Fruit fly (Drosophila melanogaster): ENCODE data around the gene ArgRS.
A peak's percentile ranks its signal among the peaks of the same experiment; 100 is the strongest.

ArgRS gene

dm6 chrX:15869843-15870242 lies 25.9 kb upstream of the ArgRS start, which contains the start of gene CG16952 (continued):
- peak; percentile 26 for TF ChIP-seq CG4617 (GFP tag; optimal IDR thresholded peaks at IDR 0.05; ENCODE audit: borderline replicate concordance)
- TF ChIP-seq nerfin-2 (GFP tag; IDR thresholded peaks at IDR 0.05; ENCODE audit: partially characterized antibody), result peak; percentile 95
- peak; percentile 76 for TF ChIP-seq stwl (tag; optimal IDR thresholded peaks at IDR 0.05)
- no peak for TF ChIP-seq HHEX (GFP tag; optimal IDR thresholded peaks at IDR 0.05)
- TF ChIP-seq Bgb (GFP tag; IDR thresholded peaks at IDR 0.05; ENCODE audit: partially characterized antibody), result peak; percentile 83
- no peak for TF ChIP-seq CG9609 (GFP tag; optimal IDR thresholded peaks at IDR 0.05)
- no peak for TF ChIP-seq ranshi (GFP tag; IDR thresholded peaks at IDR 0.05)
- TF ChIP-seq BEAF-32 (GFP tag; optimal IDR thresholded peaks at IDR 0.05), result peak; percentile 91
- peak; percentile 84 for TF ChIP-seq CG6791 (GFP tag; IDR thresholded peaks at IDR 0.05; ENCODE audit: partially characterized antibody)
- TF ChIP-seq sug (tag; optimal IDR thresholded peaks at IDR 0.05), result no peak
- TF ChIP-seq inv (GFP tag; IDR thresholded peaks at IDR 0.05; ENCODE audit: partially characterized antibody), result peak; percentile 89
- TF ChIP-seq CG17829 (tag; optimal IDR thresholded peaks at IDR 0.05), result peak; percentile 4
- TF ChIP-seq CG12236 (GFP tag; optimal IDR thresholded peaks at IDR 0.05), result no peak
- TF ChIP-seq CG15514 (GFP tag; optimal IDR thresholded peaks at IDR 0.05), result peak; percentile 53
- TF ChIP-seq unc-4 (GFP tag; IDR thresholded peaks at IDR 0.05; ENCODE audit: partially characterized antibody), result peak; percentile 89
- TF ChIP-seq Adf1 (GFP tag; IDR thresholded peaks at IDR 0.05), result no peak
- peak; percentile 65 for TF ChIP-seq E2f2 (GFP tag; IDR thresholded peaks at IDR 0.05)
- peak; percentile 27 for TF ChIP-seq pho (GFP tag; optimal IDR thresholded peaks at IDR 0.05)
- TF ChIP-seq gem (tag; optimal IDR thresholded peaks at IDR 0.05), result peak; percentile 9
- TF ChIP-seq CG17361 (GFP tag; IDR thresholded peaks at IDR 0.05), result peak; percentile 38; the same call in 1 of the 3 replicates
- peak; percentile 66 for TF ChIP-seq pzg (GFP tag; optimal IDR thresholded peaks at IDR 0.05)
- TF ChIP-seq CG14710 (tag; optimal IDR thresholded peaks at IDR 0.05), result peak; percentile 57
- TF ChIP-seq MTF-1 (GFP tag; optimal IDR thresholded peaks at IDR 0.05; ENCODE audit: borderline replicate concordance), result no peak
- no peak for TF ChIP-seq Mes4 (GFP tag; optimal IDR thresholded peaks at IDR 0.05)
- TF ChIP-seq CG13287 (GFP tag; IDR thresholded peaks at IDR 0.05; ENCODE audit: partially characterized antibody), result peak; percentile 91
- TF ChIP-seq CG18476 (GFP tag; optimal IDR thresholded peaks at IDR 0.05), result no peak
- TF ChIP-seq Ada2b (GFP tag; IDR thresholded peaks at IDR 0.05), result no peak
- peak; percentile 64 for TF ChIP-seq sens (GFP tag)
- no peak for TF ChIP-seq disco-r (GFP tag; optimal IDR thresholded peaks at IDR 0.05)
- peak; percentile 94 for TF ChIP-seq Dll (GFP tag; IDR thresholded peaks at IDR 0.05; ENCODE audit: partially characterized antibody)
- TF ChIP-seq CG10543 (GFP tag; optimal IDR thresholded peaks at IDR 0.05), result no peak
- TF ChIP-seq az2 (GFP tag; optimal IDR thresholded peaks at IDR 0.05), result no peak
- TF ChIP-seq ind (GFP tag; optimal IDR thresholded peaks at IDR 0.05), result no peak
- TF ChIP-seq CG3726 (GFP tag; IDR thresholded peaks at IDR 0.05), result no peak
- TF ChIP-seq CkIIα-i1 (GFP tag; IDR thresholded peaks at IDR 0.05), result no peak
- TF ChIP-seq CG9932 (GFP tag; IDR thresholded peaks at IDR 0.05), result peak; percentile 40; the same call in 1 of the 2 replicates
- TF ChIP-seq CG13775 (GFP tag; optimal IDR thresholded peaks at IDR 0.05), result peak; percentile 11
- TF ChIP-seq Ets97D (GFP tag; optimal IDR thresholded peaks at IDR 0.05), result peak; percentile 51
- TF ChIP-seq CG10321 (GFP tag; IDR thresholded peaks at IDR 0.05), result no peak
- TF ChIP-seq CG16815 (GFP tag; optimal IDR thresholded peaks at IDR 0.05), result no peak

DNA sequence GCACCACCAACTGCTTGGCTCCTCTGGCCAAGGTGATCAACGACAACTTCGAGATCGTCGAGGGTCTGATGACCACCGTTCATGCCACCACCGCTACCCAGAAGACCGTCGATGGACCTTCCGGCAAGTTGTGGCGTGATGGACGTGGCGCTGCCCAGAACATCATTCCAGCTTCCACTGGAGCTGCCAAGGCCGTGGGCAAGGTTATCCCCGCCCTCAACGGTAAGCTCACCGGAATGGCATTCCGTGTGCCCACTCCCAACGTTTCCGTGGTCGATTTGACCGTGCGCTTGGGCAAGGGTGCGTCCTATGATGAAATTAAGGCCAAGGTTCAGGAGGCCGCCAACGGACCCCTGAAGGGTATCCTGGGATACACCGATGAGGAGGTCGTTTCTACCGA lies 24.8 kb upstream of the ArgRS start:
- TF ChIP-seq unpg (GFP tag; optimal IDR thresholded peaks at IDR 0.05) (no peak), Ets65A (GFP tag) (peak; percentile 79), CG13624 (GFP tag; optimal IDR thresholded peaks at IDR 0.05) (no peak), Med (GFP tag) (peak; percentile 62), CG9817 (tag; optimal IDR thresholded peaks at IDR 0.05) (no peak), hb (GFP tag; IDR thresholded peaks at IDR 0.05; ENCODE audit: partially characterized antibody) (0 out of 3 replicates have a peak, but pooled peaks have one; percentile 42), sr (GFP tag; IDR thresholded peaks at IDR 0.05) (no peak), Eip74EF (GFP tag; optimal IDR thresholded peaks at IDR 0.05) (no peak), Side (GFP tag; optimal IDR thresholded peaks at IDR 0.05) (no peak), CG3281 (GFP tag; optimal IDR thresholded peaks at IDR 0.05) (no peak), CG34422 (GFP tag; IDR thresholded peaks at IDR 0.05) (no peak), kah (GFP tag; optimal IDR thresholded peaks at IDR 0.05) (no peak), CG11247 (GFP tag; IDR thresholded peaks at IDR 0.05) (no peak)
